Worm (Caenorhabditis elegans) whole organism, early embryonic: Measurements from ENCODE around the gene daf-37.

Source experiments
- B0310.2 ChIP-seq: sonication (generic microtip); optimal IDR thresholded peaks from 2 replicates; lab custom pipeline; 2016; ENCODE audit warnings: mild to moderate bottlenecking, missing genetic modification characterization, missing compliant biosample characterization
- F13C5.2 ChIP-seq: sonication (generic microtip); optimal IDR thresholded peaks from 2 replicates; lab custom pipeline; 2017; ENCODE audit warnings: mild to moderate bottlenecking, missing genetic modification characterization, inconsistent platforms, missing compliant biosample characterization
- aly-1 ChIP-seq: sonication (generic microtip); optimal IDR thresholded peaks from 2 replicates; lab custom pipeline; 2016; ENCODE audit warnings: missing genetic modification characterization, missing compliant biosample characterization
- ama-1 ChIP-seq: fragments of 150-350 bp; optimal IDR thresholded peaks from 2 replicates; lab custom pipeline; 2014
- ceh-13 ChIP-seq: fragments of 200-800 bp; sonication (Bioruptor generic); optimal IDR thresholded peaks from 2 replicates; lab custom pipeline; 2018; ENCODE audit warnings: mild to moderate bottlenecking, missing genetic modification characterization, missing compliant biosample characterization
- ceh-36 ChIP-seq: sonication (generic microtip); optimal IDR thresholded peaks from 2 replicates; lab custom pipeline; 2016; ENCODE audit warnings: missing genetic modification characterization, inconsistent platforms, missing compliant biosample characterization
- ets-7 ChIP-seq: sonication (generic microtip); optimal IDR thresholded peaks from 2 replicates; lab custom pipeline; 2016; ENCODE audit warnings: missing genotype, missing genetic modification characterization, missing compliant biosample characterization
- flt-1 ChIP-seq: fragments of 200-800 bp; sonication (Bioruptor generic); IDR thresholded peaks from 2 replicates; pipeline ENCODE4 v1.3.6; 2022; ENCODE audit warnings: missing genetic modification characterization, missing compliant biosample characterization
- hmbx-1 ChIP-seq: sonication (generic microtip); optimal IDR thresholded peaks from 2 replicates; lab custom pipeline; 2016; ENCODE audit warnings: mild to moderate bottlenecking, missing genetic modification characterization, missing compliant biosample characterization
- hmg-4 ChIP-seq: fragments of 200-800 bp; sonication (Bioruptor generic); optimal IDR thresholded peaks from 2 replicates; lab custom pipeline; 2018; ENCODE audit warnings: mild to moderate bottlenecking, missing genetic modification characterization, missing compliant biosample characterization
- hnd-1 ChIP-seq: sonication (generic microtip); optimal IDR thresholded peaks from 2 replicates; lab custom pipeline; 2016; ENCODE audit warnings: missing genetic modification characterization, missing compliant biosample characterization
- pes-1 ChIP-seq: fragments of 200-800 bp; sonication (Bioruptor generic); IDR thresholded peaks from 2 replicates; pipeline ENCODE4 v1.3.6; 2022; ENCODE audit warnings: missing genetic modification reagents, missing genetic modification characterization, missing compliant biosample characterization
- scrt-1 ChIP-seq: fragments of 200-800 bp; sonication (Bioruptor generic); IDR thresholded peaks from 2 replicates; pipeline ENCODE4 v1.3.6; 2022; ENCODE audit warnings: missing genetic modification characterization, missing compliant biosample characterization
- sea-1 ChIP-seq: fragments of 200-800 bp; sonication (Bioruptor generic); conservative IDR thresholded peaks from 2 replicates; pipeline ENCODE4 v1.3.6; 2022; ENCODE audit warnings: missing genetic modification characterization, missing compliant biosample characterization
- tbx-11 ChIP-seq: fragments of 200-800 bp; sonication (Bioruptor generic); IDR thresholded peaks from 2 replicates; pipeline ENCODE4 v1.3.6; 2022; ENCODE audit warnings: missing genetic modification characterization, missing compliant biosample characterization
- tbx-37 ChIP-seq: fragments of 200-800 bp; sonication (Bioruptor generic); conservative IDR thresholded peaks from 2 replicates; pipeline ENCODE4 v1.3.6; 2022; ENCODE audit warnings: missing genetic modification reagents, missing genetic modification characterization, missing compliant biosample characterization
- tra-4 ChIP-seq: sonication (generic microtip); optimal IDR thresholded peaks from 2 replicates; lab custom pipeline; 2017; ENCODE audit warnings: missing genetic modification characterization, missing compliant biosample characterization

Gene daf-37

ce11 chrII:6246054-6246453, 38.0 kb upstream of the daf-37 start, which contains the start of gene lelo-1:
lelo-1 (plus strand) TSS chrII:6246354.
- TF ChIP-seq aly-1 (tag; lab: Kevin White, UChicago) (no peak), tbx-37 (GFP tag; lab: Robert Waterston, UW) (no peak), B0310.2 (no peak), F13C5.2 (tag; lab: Kevin White, UChicago) (no peak), hnd-1 (no peak), scrt-1 (GFP tag; lab: Robert Waterston, UW) (no peak), hmg-4 (GFP tag; lab: Kevin White, UChicago) (no peak), tra-4 (no peak)

DNA sequence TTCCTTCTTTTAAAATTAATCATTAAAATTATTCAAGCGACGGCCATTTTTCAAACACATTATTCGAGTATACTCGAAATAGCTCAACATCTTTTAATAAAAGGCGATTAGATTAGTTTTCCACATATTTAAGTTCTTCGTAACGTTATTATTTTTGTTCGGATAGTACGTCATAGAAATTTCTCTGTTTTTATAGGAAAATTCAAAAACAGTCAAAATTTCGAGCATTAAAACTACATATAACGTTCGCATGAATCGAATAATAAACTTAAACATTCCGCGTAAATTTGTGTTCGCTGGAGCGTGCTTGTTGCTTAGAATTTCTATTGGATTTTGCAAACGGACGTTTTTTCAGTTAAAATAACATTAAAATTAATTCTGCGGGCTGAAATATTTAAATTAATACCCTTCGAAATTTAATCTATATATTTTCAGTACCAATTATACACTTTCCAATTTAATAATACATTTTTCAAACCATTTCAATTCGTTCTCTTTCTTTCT, 37.2 kb upstream of the daf-37 start, which contains the start of gene blos-4:
Gene blos-4, plus strand, starts transcription at position 51 of the 504 bp plus-strand sequence.
- no peak for TF ChIP-seq scrt-1 (GFP tag; lab: Robert Waterston, UW)
- no peak for TF ChIP-seq hnd-1
- TF ChIP-seq flt-1 (GFP tag; lab: Robert Waterston, UW), result no peak
- no peak for TF ChIP-seq tbx-37 (GFP tag; lab: Robert Waterston, UW)
- TF ChIP-seq ets-7, result no peak
- no peak for TF ChIP-seq sea-1 (GFP tag; lab: Robert Waterston, UW)
- no peak for TF ChIP-seq tbx-11 (GFP tag; lab: Robert Waterston, UW)
- TF ChIP-seq tra-4, result no peak
- TF ChIP-seq F13C5.2 (tag; lab: Kevin White, UChicago), result no peak
- no peak for TF ChIP-seq aly-1 (tag; lab: Kevin White, UChicago)
- no peak for TF ChIP-seq ceh-13 (GFP tag; lab: Kevin White, UChicago)
- no peak for TF ChIP-seq ama-1 (lab: Kevin White, UChicago)
- TF ChIP-seq B0310.2, result no peak
- no peak for TF ChIP-seq ceh-36 (tag; lab: Kevin White, UChicago)
- no peak for TF ChIP-seq pes-1 (GFP tag; lab: Robert Waterston, UW)
- no peak for TF ChIP-seq hmg-4 (GFP tag; lab: Kevin White, UChicago)
- no peak for TF ChIP-seq hmbx-1 (tag; lab: Kevin White, UChicago)

ce11 chrII:6244171-6244570, 36.2 kb upstream of the daf-37 start, which contains the start of gene tat-4:
tat-4 (minus strand) TSS chrII:6244287.
- TF ChIP-seq aly-1 (tag; lab: Kevin White, UChicago) (no peak), tbx-37 (GFP tag; lab: Robert Waterston, UW) (no peak), hnd-1 (no peak), ets-7 (no peak), ceh-13 (GFP tag; lab: Kevin White, UChicago) (no peak), flt-1 (GFP tag; lab: Robert Waterston, UW) (no peak), hmg-4 (GFP tag; lab: Kevin White, UChicago) (no peak), tra-4 (no peak), hmbx-1 (tag; lab: Kevin White, UChicago) (no peak), F13C5.2 (tag; lab: Kevin White, UChicago) (no peak), sea-1 (GFP tag; lab: Robert Waterston, UW) (no peak), scrt-1 (GFP tag; lab: Robert Waterston, UW) (no peak), pes-1 (GFP tag; lab: Robert Waterston, UW) (no peak), tbx-11 (GFP tag; lab: Robert Waterston, UW) (no peak)

DNA sequence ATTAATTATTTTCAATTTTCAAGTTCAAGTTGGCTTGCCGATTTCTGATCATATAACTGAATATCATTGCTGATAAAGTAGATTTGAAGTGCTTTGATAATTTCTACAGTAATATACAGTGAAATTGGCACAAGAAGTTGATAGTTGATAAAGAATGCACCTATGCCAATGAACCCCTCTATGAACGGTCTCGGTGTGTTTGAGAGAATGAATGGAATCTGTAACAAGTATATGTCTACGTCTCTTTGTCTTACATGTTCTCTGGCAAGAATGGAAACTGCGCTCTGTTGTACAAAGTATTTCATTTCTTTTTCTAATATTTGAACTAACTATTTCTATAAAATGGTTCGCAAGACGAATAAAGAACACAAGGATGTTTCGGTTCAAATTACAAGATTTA, 33.7 kb upstream of the daf-37 start, which contains the start of gene T24H7.8:
Gene T24H7.8, plus strand, starts transcription at position 301 of the 400 bp plus-strand sequence.
- no peak for TF ChIP-seq aly-1 (tag; lab: Kevin White, UChicago)
- TF ChIP-seq ceh-13 (GFP tag; lab: Kevin White, UChicago), result no peak

- no peak for TF ChIP-seq tbx-11 (GFP tag; lab: Robert Waterston, UW)
- no peak for TF ChIP-seq tbx-37 (GFP tag; lab: Robert Waterston, UW)
- no peak for TF ChIP-seq sea-1 (GFP tag; lab: Robert Waterston, UW)
- no peak for TF ChIP-seq B0310.2
- no peak for TF ChIP-seq ama-1 (lab: Kevin White, UChicago)
- TF ChIP-seq hmg-4 (GFP tag; lab: Kevin White, UChicago), result no peak
Measured at ce11 chrII:6236093-6236945, 28.3 kb upstream of the daf-37 start.

DNA sequence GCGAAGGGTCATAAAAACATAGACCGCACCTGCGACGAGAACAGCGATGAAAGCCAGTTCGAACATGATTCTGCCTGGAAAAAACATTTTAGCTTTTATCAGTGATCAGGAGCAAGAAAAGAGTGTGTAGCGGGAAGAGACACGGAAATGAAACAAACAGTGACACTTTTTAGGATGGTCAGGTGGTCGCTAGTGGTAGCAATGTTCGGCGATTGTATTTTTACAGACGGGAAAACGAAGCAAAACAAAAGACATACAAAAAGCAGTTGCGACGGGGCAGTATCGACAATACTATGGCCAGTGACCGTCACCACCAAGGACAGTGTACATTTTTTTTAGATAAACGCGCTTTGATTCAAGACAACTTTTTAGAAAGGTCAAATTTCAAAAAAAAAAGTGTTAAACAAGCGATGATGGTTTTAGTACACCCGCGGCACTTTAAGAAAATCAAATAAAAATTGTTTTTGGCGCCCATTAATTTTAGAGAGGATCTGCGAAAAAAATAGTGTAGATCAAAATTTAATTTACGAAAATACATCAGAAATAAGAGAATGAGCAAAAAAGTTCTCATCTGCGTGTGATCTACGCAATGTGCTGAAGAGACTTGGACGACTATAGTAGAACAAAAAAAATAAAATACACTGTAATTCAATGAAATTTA, 27.5 kb upstream of the daf-37 start, which contains the start of gene T24H7.9:
Gene T24H7.9, minus strand, starts transcription at position 74 of the 661 bp plus-strand sequence.
- TF ChIP-seq hmg-4 (GFP tag; lab: Kevin White, UChicago) (no peak), hmbx-1 (tag; lab: Kevin White, UChicago) (no peak), sea-1 (GFP tag; lab: Robert Waterston, UW) (no peak), aly-1 (tag; lab: Kevin White, UChicago) (no peak), flt-1 (GFP tag; lab: Robert Waterston, UW) (no peak), tbx-37 (GFP tag; lab: Robert Waterston, UW) (no peak), ceh-13 (GFP tag; lab: Kevin White, UChicago) (no peak), F13C5.2 (tag; lab: Kevin White, UChicago) (no peak), ceh-36 (tag; lab: Kevin White, UChicago) (no peak), B0310.2 (no peak), tra-4 (no peak), tbx-11 (GFP tag; lab: Robert Waterston, UW) (no peak), ets-7 (no peak), hnd-1 (no peak), ama-1 (lab: Kevin White, UChicago) (no peak), scrt-1 (GFP tag; lab: Robert Waterston, UW) (no peak), pes-1 (GFP tag; lab: Robert Waterston, UW) (no peak)
